Fruit fly (Drosophila melanogaster) whole organism, embryonic: ENCODE data around the gene CG14182.

Experiments used
- C15 ChIP-seq: fragments of 200-800 bp; sonication (Bioruptor generic); IDR thresholded peaks from 3 replicates; pipeline ENCODE4 v1.3.6; 2022; ENCODE audit warnings: missing biosample characterization, missing genetic modification characterization
- CG10147 ChIP-seq: fragments of 200-800 bp; sonication (Bioruptor generic); optimal IDR thresholded peaks from 2 replicates; lab custom pipeline; 2019; ENCODE audit warnings: missing biosample characterization, mild to moderate bottlenecking, missing genetic modification characterization, moderate library complexity
- CG10209 ChIP-seq: fragments of 200-800 bp; sonication (Bioruptor generic); optimal IDR thresholded peaks from 3 replicates; lab custom pipeline; 2017; ENCODE audit warnings: missing biosample characterization, mild to moderate bottlenecking, missing genetic modification characterization, missing genetic modification reagents
- CG10431 ChIP-seq: fragments of 200-800 bp; sonication (Bioruptor generic); optimal IDR thresholded peaks from 3 replicates; lab custom pipeline; 2018; ENCODE audit warnings: missing biosample characterization, mild to moderate bottlenecking, missing genetic modification characterization
- CG10654 ChIP-seq: fragments of 200-800 bp; sonication (Bioruptor generic); optimal IDR thresholded peaks from 2 replicates; lab custom pipeline; 2016; ENCODE audit warnings: missing biosample characterization, missing genetic modification characterization
- CG12104 ChIP-seq: fragments of 200-800 bp; sonication (Bioruptor generic); optimal IDR thresholded peaks from 3 replicates; lab custom pipeline; 2016; ENCODE audit warnings: missing biosample characterization, missing genetic modification characterization
- CG14050 ChIP-seq: fragments of 200-800 bp; sonication (Bioruptor generic); IDR thresholded peaks from 3 replicates; pipeline ENCODE4 v1.3.6; 2022; ENCODE audit warnings: missing biosample characterization, missing genetic modification characterization
- CG15514 ChIP-seq: fragments of 200-800 bp; sonication (Bioruptor generic); optimal IDR thresholded peaks from 3 replicates; lab custom pipeline; 2017; ENCODE audit warnings: missing biosample characterization, missing genetic modification characterization, mild to moderate bottlenecking, moderate library complexity, missing genetic modification reagents
- CG1602 ChIP-seq: fragments of 200-800 bp; sonication (Bioruptor generic); optimal IDR thresholded peaks from 3 replicates; lab custom pipeline; 2016; ENCODE audit warnings: missing biosample characterization, missing genetic modification characterization
- CG1603 ChIP-seq: fragments of 200-800 bp; sonication (Bioruptor generic); optimal IDR thresholded peaks from 2 replicates; lab custom pipeline; 2019; ENCODE audit warnings: missing biosample characterization, mild to moderate bottlenecking, missing genetic modification characterization, moderate library complexity
- CG17385 ChIP-seq: fragments of 200-800 bp; sonication (Bioruptor generic); optimal IDR thresholded peaks from 3 replicates; lab custom pipeline; 2018; ENCODE audit warnings: missing biosample characterization, mild to moderate bottlenecking, missing genetic modification characterization
- CG17568 ChIP-seq: fragments of 200-800 bp; sonication (Bioruptor generic); optimal IDR thresholded peaks from 2 replicates; lab custom pipeline; 2018; ENCODE audit warnings: missing biosample characterization, mild to moderate bottlenecking, missing genetic modification characterization, moderate library complexity
- CG2199 ChIP-seq: fragments of 200-800 bp; sonication (Bioruptor generic); IDR thresholded peaks from 3 replicates; pipeline ENCODE4 v1.3.6; 2022; ENCODE audit warnings: missing biosample characterization, missing genetic modification characterization
- CG2678 ChIP-seq: fragments of 200-800 bp; sonication (Bioruptor generic); optimal IDR thresholded peaks from 3 replicates; lab custom pipeline; 2019; ENCODE audit warnings: missing biosample characterization, mild to moderate bottlenecking, missing genetic modification characterization, moderate library complexity
- CG31224 ChIP-seq: fragments of 200-800 bp; sonication (Bioruptor generic); IDR thresholded peaks from 2 replicates; pipeline ENCODE4 v1.3.6; 2022; ENCODE audit warnings: missing biosample characterization, missing genetic modification characterization
- CG3726 ChIP-seq: fragments of 200-800 bp; sonication (Bioruptor generic); IDR thresholded peaks from 3 replicates; pipeline ENCODE4, ENCODE4 v1.3.6; 2022; ENCODE audit warnings: missing biosample characterization, missing genetic modification characterization
- CG4854 ChIP-seq: fragments of 200-800 bp; sonication (Bioruptor generic); optimal IDR thresholded peaks from 2 replicates; lab custom pipeline; 2016; ENCODE audit warnings: missing biosample characterization, missing genetic modification characterization, inconsistent platforms
- CG7839 ChIP-seq: fragments of 200-800 bp; sonication (Bioruptor generic); optimal IDR thresholded peaks from 3 replicates; lab custom pipeline; 2018; ENCODE audit warnings: missing biosample characterization, mild to moderate bottlenecking, missing genetic modification characterization, moderate library complexity
- CG8924 ChIP-seq: fragments of 200-800 bp; optimal IDR thresholded peaks from 3 replicates; lab custom pipeline; 2019; ENCODE audit warnings: missing biosample characterization, mild to moderate bottlenecking, missing genetic modification characterization, moderate library complexity
- CoRest ChIP-seq: fragments of 200-800 bp; sonication (Bioruptor generic); optimal IDR thresholded peaks from 3 replicates; lab custom pipeline; 2018; ENCODE audit warnings: missing biosample characterization, mild to moderate bottlenecking, missing genetic modification characterization, moderate library complexity
- Dfd ChIP-seq, 2 experiments: fragments of >200 bp; optimal IDR thresholded peaks; 2 replicates each; lab custom pipeline; 2017; ENCODE audit warnings: missing biosample characterization in 2 of 2, missing genetic modification characterization in 2 of 2
- E2f2 ChIP-seq: fragments of 200-800 bp; sonication (Bioruptor generic); IDR thresholded peaks from 2 replicates; pipeline ENCODE4 v1.3.6; 2022; ENCODE audit warnings: missing biosample characterization, missing genetic modification characterization
- Fer2 ChIP-seq: fragments of 200-800 bp; sonication (Bioruptor generic); optimal IDR thresholded peaks from 2 replicates; lab custom pipeline; 2018; ENCODE audit warnings: missing biosample characterization, mild to moderate bottlenecking, missing genetic modification characterization, moderate library complexity
- Gsc ChIP-seq: fragments of 200-800 bp; sonication (Bioruptor generic); IDR thresholded peaks from 2 replicates; pipeline ENCODE4 v1.3.6; 2022; ENCODE audit warnings: missing biosample characterization, missing genetic modification characterization
- Jarid2 ChIP-seq: fragments of 200-800 bp; sonication (Bioruptor generic); optimal IDR thresholded peaks from 3 replicates; lab custom pipeline; 2017; ENCODE audit warnings: mild to moderate bottlenecking, missing biosample characterization, missing genetic modification reagents, missing genetic modification characterization
- Lhr ChIP-seq: fragments of 200-800 bp; sonication (Bioruptor generic); optimal IDR thresholded peaks from 3 replicates; lab custom pipeline; 2017; ENCODE audit warnings: mild to moderate bottlenecking, missing biosample characterization, missing genetic modification reagents, missing genetic modification characterization
- MESR4 ChIP-seq: fragments of 200-800 bp; sonication (Bioruptor generic); optimal IDR thresholded peaks from 2 replicates; lab custom pipeline; 2018; ENCODE audit warnings: missing biosample characterization, mild to moderate bottlenecking, missing genetic modification characterization, moderate library complexity
- Nf-YC ChIP-seq: fragments of 200-800 bp; optimal IDR thresholded peaks from 3 replicates; lab custom pipeline; 2019; ENCODE audit warnings: missing biosample characterization, mild to moderate bottlenecking, missing genetic modification characterization, moderate library complexity
- Sry-β ChIP-seq: fragments of 200-800 bp; sonication (Bioruptor generic); optimal IDR thresholded peaks from 2 replicates; lab custom pipeline; 2018; ENCODE audit warnings: missing biosample characterization, mild to moderate bottlenecking, missing genetic modification characterization, moderate library complexity
- Usf ChIP-seq: fragments of 200-800 bp; sonication (Bioruptor generic); optimal IDR thresholded peaks from 2 replicates; lab custom pipeline; 2017; ENCODE audit warnings: missing genotype, missing biosample characterization, missing genetic modification characterization
- Xrp1 ChIP-seq: fragments of 200-800 bp; sonication (Bioruptor generic); IDR thresholded peaks from 2 replicates; pipeline ENCODE4 v1.3.6; 2022; ENCODE audit warnings: missing biosample characterization, missing genetic modification characterization
- ase ChIP-seq: fragments of 200-800 bp; sonication (Bioruptor generic); IDR thresholded peaks from 3 replicates; pipeline ENCODE4 v1.3.6; 2022; ENCODE audit warnings: missing biosample characterization, missing genetic modification characterization
- bsh ChIP-seq, 2 experiments: fragments of 200-800 bp; sonication (Bioruptor generic); optimal IDR thresholded peaks; 2 replicates each; lab custom pipeline; 2017 to 2018; ENCODE audit warnings: mild to moderate bottlenecking in 2 of 2, missing biosample characterization in 2 of 2, missing genetic modification characterization in 2 of 2, moderate library complexity in 1 of 2
- croc ChIP-seq: fragments of 200-800 bp; sonication (Bioruptor generic); conservative IDR thresholded peaks from 3 replicates; pipeline ENCODE4 v1.3.6; 2022; ENCODE audit warnings: missing biosample characterization, missing genetic modification characterization
- dysf ChIP-seq: fragments of 200-800 bp; sonication (Bioruptor generic); IDR thresholded peaks from 3 replicates; pipeline ENCODE4 v1.3.6; 2022; ENCODE audit warnings: missing biosample characterization, missing genetic modification characterization
- fd3F ChIP-seq: fragments of 200-800 bp; sonication (Bioruptor generic); optimal IDR thresholded peaks from 2 replicates; lab custom pipeline; 2018; ENCODE audit warnings: missing biosample characterization, mild to moderate bottlenecking, missing genetic modification characterization, moderate library complexity
- fru ChIP-seq: fragments of >200 bp; optimal IDR thresholded peaks from 2 replicates; lab custom pipeline; 2017
- gce ChIP-seq: fragments of 200-800 bp; sonication (Bioruptor generic); IDR thresholded peaks from 3 replicates; pipeline ENCODE4 v1.3.6; 2022; ENCODE audit warnings: missing biosample characterization, missing genetic modification characterization
- hkb ChIP-seq, 2 experiments: fragments of 200-800 bp in 1 of 2; fragments of >200 bp in 1 of 2; sonication (Bioruptor generic) in 1 of 2; IDR thresholded peaks in 1 of 2; optimal IDR thresholded peaks in 1 of 2; 2 replicates each; pipeline versions ENCODE4 v1.3.6 to Lab custom; 2017 to 2022; ENCODE audit warnings: missing biosample characterization in 1 of 2, missing genetic modification characterization in 1 of 2
- jigr1 ChIP-seq: fragments of 200-800 bp; sonication (Bioruptor generic); IDR thresholded peaks from 3 replicates; pipeline ENCODE4 v1.3.6; 2022; ENCODE audit warnings: missing biosample characterization, missing genetic modification characterization
- kay ChIP-seq: fragments of 200-800 bp; sonication (Bioruptor generic); optimal IDR thresholded peaks from 2 replicates; lab custom pipeline; 2016; ENCODE audit warnings: missing biosample characterization, missing genetic modification characterization
- pan ChIP-seq, 4 experiments: fragments of >200 bp in 3 of 4; fragments of 200-800 bp in 1 of 4; sonication (Bioruptor generic) in 1 of 4; optimal IDR thresholded peaks in 3 of 4; IDR thresholded peaks in 1 of 4; 2 replicates each; pipeline versions ENCODE4 v1.3.6 to Lab custom; 2017 to 2022; ENCODE audit warnings: missing biosample characterization in 2 of 4, missing genetic modification characterization in 2 of 4, mixed read lengths in 1 of 4
- peb ChIP-seq: fragments of 200-800 bp; sonication (Bioruptor generic); IDR thresholded peaks from 2 replicates; pipeline ENCODE4 v1.3.6; 2022; ENCODE audit warnings: missing biosample characterization, missing genetic modification characterization
- pho ChIP-seq: fragments of 200-800 bp; sonication (Bioruptor generic); optimal IDR thresholded peaks from 2 replicates; lab custom pipeline; 2016; ENCODE audit warnings: missing biosample characterization, missing genetic modification characterization
- row ChIP-seq: fragments of 200-800 bp; sonication (Bioruptor generic); IDR thresholded peaks from 3 replicates; pipeline ENCODE4 v1.3.6; 2022; ENCODE audit warnings: missing biosample characterization, missing genetic modification characterization
- sens ChIP-seq: fragments of 200-800 bp; sonication (Bioruptor generic); peaks from one replicate; lab custom pipeline; 2016; ENCODE audit warnings: missing biosample characterization, missing genetic modification characterization
- seq ChIP-seq: fragments of 200-800 bp; sonication (Bioruptor generic); IDR thresholded peaks from 2 replicates; pipeline ENCODE4 v1.3.6; 2022; ENCODE audit warnings: missing biosample characterization, missing genetic modification characterization
- sob ChIP-seq: fragments of 200-800 bp; sonication (Bioruptor generic); IDR thresholded peaks from 2 replicates; pipeline ENCODE4 v1.3.6; 2022; ENCODE audit warnings: missing biosample characterization, missing genetic modification characterization
- unc-4 ChIP-seq: fragments of 200-800 bp; sonication (Bioruptor generic); IDR thresholded peaks from 2 replicates; pipeline ENCODE4 v1.3.6; 2022; ENCODE audit warnings: missing biosample characterization, missing genetic modification characterization; ENCODE audit not compliant: partially characterized antibody
- unpg ChIP-seq: fragments of 200-800 bp; sonication (Bioruptor generic); optimal IDR thresholded peaks from 3 replicates; lab custom pipeline; 2018; ENCODE audit warnings: missing biosample characterization, mild to moderate bottlenecking, missing genetic modification characterization, moderate library complexity

CG14182 gene

DNA sequence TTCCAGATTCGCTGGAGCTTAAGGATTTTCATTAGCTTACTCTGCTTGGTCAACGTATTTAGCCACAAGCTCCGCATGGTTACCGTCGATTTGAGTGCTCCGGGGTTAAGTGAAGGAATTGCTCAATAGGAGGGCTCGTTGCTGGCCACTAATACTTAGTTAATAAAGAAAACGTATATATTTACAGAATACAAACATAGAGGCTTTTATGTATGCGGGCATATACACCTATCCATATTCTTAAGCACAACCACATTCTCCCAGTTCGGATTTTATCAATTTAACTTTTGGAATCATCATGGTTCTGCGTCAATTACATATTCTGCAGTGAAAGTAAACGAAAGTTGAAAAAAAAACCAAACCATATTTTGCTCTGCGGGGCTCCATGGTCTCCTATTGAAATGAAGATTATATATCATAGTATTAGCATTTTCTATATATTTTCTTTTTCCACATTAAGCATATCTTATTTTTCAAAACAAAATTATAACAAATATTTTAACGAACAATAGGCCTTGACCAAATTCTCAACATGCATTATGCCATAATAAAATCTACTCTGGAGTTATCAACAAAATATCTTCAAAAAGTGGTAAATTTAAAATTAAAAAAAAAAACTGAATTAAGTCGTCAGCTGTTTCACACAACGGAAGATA lies 20.6 kb upstream of the CG14182 start, which contains the start of the genes Tom20 and Gabat (continued):
- no peak for TF ChIP-seq Xrp1 (GFP tag; lab: Robert Waterston, UW)
- no peak for TF ChIP-seq CG31224
- TF ChIP-seq fd3F (GFP tag; lab: Kevin White, UChicago), result peak; percentile 12
- TF ChIP-seq Nf-YC (tag; lab: Kevin White, UChicago), result no peak
- TF ChIP-seq CG3726, result no peak
- TF ChIP-seq Dfd (GFP tag; optimal IDR thresholded peaks at IDR 0.05; lab: Kevin White, UChicago), result no peak
- no peak for TF ChIP-seq CG12104
- TF ChIP-seq peb, result no peak
- TF ChIP-seq row (GFP tag; lab: Robert Waterston, UW), result peak; percentile 48
- TF ChIP-seq CG10147 (GFP tag; lab: Kevin White, UChicago), result no peak
- peak; percentile 15 for TF ChIP-seq CG17385 (GFP tag; lab: Kevin White, UChicago)
- TF ChIP-seq unpg (GFP tag; lab: Kevin White, UChicago), result peak; percentile 5
- TF ChIP-seq Jarid2, result no peak
- TF ChIP-seq Lhr (GFP tag; lab: Kevin White, UChicago), result no peak
- TF ChIP-seq CoRest (tag; lab: Kevin White, UChicago), result peak; percentile 8
- peak; percentile 34 for TF ChIP-seq CG1603
- no peak for TF ChIP-seq CG14050 (GFP tag; lab: Robert Waterston, UW)
- no peak for TF ChIP-seq gce (GFP tag; lab: Robert Waterston, UW)
- no peak for TF ChIP-seq dysf (GFP tag; lab: Robert Waterston, UW)
- no peak for TF ChIP-seq CG10431
- no peak for TF ChIP-seq unc-4 (GFP tag; lab: Robert Waterston, UW)
- no peak for TF ChIP-seq Usf
- no peak for TF ChIP-seq CG8924 (tag; lab: Kevin White, UChicago)
- no peak for TF ChIP-seq fru (lab: Kevin White, UChicago)
- TF ChIP-seq CG2678, result no peak
- no peak for TF ChIP-seq pan (optimal IDR thresholded peaks at IDR 0.05; lab: Kevin White, UChicago)
- TF ChIP-seq pan (GFP tag; optimal IDR thresholded peaks at IDR 0.05 in 1 of 2, IDR thresholded peaks at IDR 0.05 in 1 of 2), result peak in 1 of 2 experiments; percentile 42
- TF ChIP-seq CG2199 (GFP tag; lab: Robert Waterston, UW), result no peak
- peak; percentile 27 for TF ChIP-seq CG15514 (GFP tag; lab: Kevin White, UChicago)
- peak; percentile 28 for TF ChIP-seq Fer2
- TF ChIP-seq Gsc (GFP tag; lab: Robert Waterston, UW), result no peak
- peak; percentile 69 for TF ChIP-seq sens (GFP tag; lab: Kevin White, UChicago)
- TF ChIP-seq ase (GFP tag; lab: Robert Waterston, UW), result no peak
- TF ChIP-seq CG1602 (GFP tag; lab: Kevin White, UChicago), result no peak
- no peak for TF ChIP-seq hkb (optimal IDR thresholded peaks at IDR 0.05; lab: Kevin White, UChicago)
- TF ChIP-seq hkb (GFP tag; IDR thresholded peaks at IDR 0.05; lab: Robert Waterston, UW), result no peak
- TF ChIP-seq seq, result no peak
- TF ChIP-seq CG4854 (GFP tag; lab: Kevin White, UChicago), result no peak
- peak; percentile 38 for TF ChIP-seq CG10654 (GFP tag; lab: Kevin White, UChicago)
- TF ChIP-seq kay, result no peak
- no peak for TF ChIP-seq pho
- TF ChIP-seq E2f2 (GFP tag; lab: Robert Waterston, UW), result no peak
- TF ChIP-seq croc, result no peak
- peak; percentile 41 for TF ChIP-seq MESR4 (GFP tag; lab: Kevin White, UChicago)
- peak in 1 of 2 experiments; percentile 17 for TF ChIP-seq bsh (GFP tag; optimal IDR thresholded peaks at IDR 0.05; lab: Kevin White, UChicago)
- no peak for TF ChIP-seq CG7839
- TF ChIP-seq CG10209 (GFP tag; lab: Kevin White, UChicago), result no peak
- no peak for TF ChIP-seq C15
- peak; percentile 6 for TF ChIP-seq CG17568 (GFP tag; lab: Kevin White, UChicago)
- TF ChIP-seq Sry-β (GFP tag; lab: Kevin White, UChicago), result no peak
- no peak for TF ChIP-seq sob (GFP tag; lab: Robert Waterston, UW)
- no peak for TF ChIP-seq jigr1 (GFP tag; lab: Robert Waterston, UW)
